Worm (Caenorhabditis elegans) whole organism, mixed stage, embryonic: ENCODE results near the gene spe-18.

Experiments
- blmp-1 ChIP-seq: fragments of 150-350 bp; optimal IDR thresholded peaks from 2 replicates; lab custom pipeline; 2014; ENCODE audit warnings: missing biosample characterization, missing genetic modification characterization
- cnd-1 ChIP-seq: fragments of 200-800 bp; sonication (Bioruptor generic); optimal IDR thresholded peaks from 2 replicates; lab custom pipeline; 2018; ENCODE audit warnings: mild to moderate bottlenecking, missing genetic modification characterization, missing compliant biosample characterization
- elt-1 ChIP-seq: sonication (generic microtip); optimal IDR thresholded peaks from 2 replicates; lab custom pipeline; 2017; ENCODE audit warnings: missing genetic modification characterization, mild to moderate bottlenecking, missing compliant biosample characterization, antibody characterized with exemption, moderate library complexity, borderline replicate concordance; ENCODE audit not compliant: insufficient read depth
- elt-3 ChIP-seq: fragments of 150-350 bp; optimal IDR thresholded peaks from 2 replicates; lab custom pipeline; 2014; ENCODE audit warnings: missing biosample characterization, missing genetic modification characterization
- hlh-1 ChIP-seq: fragments of 150-350 bp; optimal IDR thresholded peaks from 2 replicates; lab custom pipeline; 2014; ENCODE audit warnings: missing biosample characterization, missing genetic modification reagents, missing genetic modification characterization
- lin-13 ChIP-seq: fragments of 150-350 bp; optimal IDR thresholded peaks from 2 replicates; lab custom pipeline; 2014; ENCODE audit warnings: missing biosample characterization, missing genetic modification characterization
- lsy-2 ChIP-seq: fragments of 150-350 bp; optimal IDR thresholded peaks from 2 replicates; lab custom pipeline; 2014; ENCODE audit warnings: missing biosample characterization, missing genetic modification characterization
- nhr-237 ChIP-seq: fragments of 150-350 bp; optimal IDR thresholded peaks from 2 replicates; lab custom pipeline; 2014; ENCODE audit warnings: missing biosample characterization, missing genetic modification characterization
- nhr-76 ChIP-seq: sonication (generic microtip); optimal IDR thresholded peaks from 2 replicates; lab custom pipeline; 2017; ENCODE audit warnings: missing biosample characterization, missing genetic modification characterization
- pha-4 ChIP-seq: fragments of 150-350 bp; optimal IDR thresholded peaks from 2 replicates; lab custom pipeline; 2018; ENCODE audit warnings: missing biosample characterization, missing genetic modification reagents, missing genetic modification characterization
- snpc-4 ChIP-seq: fragments of 150-350 bp; optimal IDR thresholded peaks from 2 replicates; lab custom pipeline; 2014; ENCODE audit warnings: missing biosample characterization, missing genetic modification characterization
- unc-62 ChIP-seq: fragments of 150-350 bp; optimal IDR thresholded peaks from 2 replicates; lab custom pipeline; 2014; ENCODE audit warnings: missing biosample characterization, missing genetic modification reagents, missing genetic modification characterization
- ztf-11 ChIP-seq: fragments of 150-350 bp; optimal IDR thresholded peaks from 2 replicates; lab custom pipeline; 2014; ENCODE audit warnings: missing biosample characterization, missing genetic modification characterization

DNA sequence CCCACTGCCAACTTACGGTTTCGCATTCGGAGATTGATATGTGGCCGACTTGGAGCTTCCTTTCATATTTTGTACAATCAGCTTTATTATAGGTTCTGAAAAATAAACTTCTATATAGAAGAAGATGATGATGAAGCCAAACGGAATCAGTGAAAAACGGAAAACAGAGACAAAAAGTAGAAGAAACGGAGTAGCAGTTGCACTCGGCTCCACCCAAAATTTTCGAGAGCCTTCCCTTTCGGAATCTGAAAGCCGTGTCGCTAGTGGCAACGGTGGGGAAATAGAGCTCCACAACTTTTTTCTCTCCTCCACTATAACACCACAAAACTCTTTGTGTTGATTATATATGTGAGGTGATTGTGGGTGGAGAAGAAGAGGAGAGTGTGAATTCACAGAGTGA lies 28.3 kb upstream of the spe-18 start, which contains the start of gene W09H1.1:
- TF ChIP-seq blmp-1 (tag; lab: Kevin White, UChicago) = no peak
- TF ChIP-seq pha-4 (tag; lab: Kevin White, UChicago) = no peak
- TF ChIP-seq elt-3 (tag; lab: Kevin White, UChicago) = no peak
- no peak for TF ChIP-seq snpc-4 (tag; lab: Kevin White, UChicago)
- no peak for TF ChIP-seq lsy-2 (tag; lab: Kevin White, UChicago)
- TF ChIP-seq nhr-237 = no peak
- no peak for TF ChIP-seq ztf-11 (tag; lab: Kevin White, UChicago)
- TF ChIP-seq elt-1 (tag; lab: Kevin White, UChicago) = no peak
- TF ChIP-seq hlh-1 (tag; lab: Kevin White, UChicago) = no peak
- TF ChIP-seq unc-62 (GFP tag; lab: Kevin White, UChicago) = no peak
- TF ChIP-seq lin-13 (tag; lab: Kevin White, UChicago) = no peak
- TF ChIP-seq cnd-1 = no peak
- no peak for TF ChIP-seq nhr-76
